Fruit fly (Drosophila melanogaster) whole organism: ENCODE results near the gene Sar1.

ENCODE experiments used
- CG8478 ChIP-seq: fragments of >200 bp; optimal IDR thresholded peaks from 2 replicates; lab custom pipeline; 2018; ENCODE audit warnings: inconsistent platforms
- Dll ChIP-seq: fragments of >200 bp; optimal IDR thresholded peaks from 2 replicates; lab custom pipeline; 2017
- EcR ChIP-seq, 2 experiments: fragments of >200 bp; optimal IDR thresholded peaks; 2 replicates each; lab custom pipeline; 2017; ENCODE audit warnings: missing biosample characterization in 2 of 2, missing genetic modification characterization in 2 of 2, missing genetic modification reagents in 2 of 2
- pan ChIP-seq: fragments of >200 bp; optimal IDR thresholded peaks from 2 replicates; lab custom pipeline; 2017
- psq ChIP-seq: fragments of >200 bp; optimal IDR thresholded peaks from 2 replicates; lab custom pipeline; 2017
- usp ChIP-seq: fragments of >200 bp; optimal IDR thresholded peaks from 2 replicates; lab custom pipeline; 2017; ENCODE audit warnings: missing biosample characterization, missing genetic modification characterization, mixed read lengths

The Sar1 gene

DNA sequence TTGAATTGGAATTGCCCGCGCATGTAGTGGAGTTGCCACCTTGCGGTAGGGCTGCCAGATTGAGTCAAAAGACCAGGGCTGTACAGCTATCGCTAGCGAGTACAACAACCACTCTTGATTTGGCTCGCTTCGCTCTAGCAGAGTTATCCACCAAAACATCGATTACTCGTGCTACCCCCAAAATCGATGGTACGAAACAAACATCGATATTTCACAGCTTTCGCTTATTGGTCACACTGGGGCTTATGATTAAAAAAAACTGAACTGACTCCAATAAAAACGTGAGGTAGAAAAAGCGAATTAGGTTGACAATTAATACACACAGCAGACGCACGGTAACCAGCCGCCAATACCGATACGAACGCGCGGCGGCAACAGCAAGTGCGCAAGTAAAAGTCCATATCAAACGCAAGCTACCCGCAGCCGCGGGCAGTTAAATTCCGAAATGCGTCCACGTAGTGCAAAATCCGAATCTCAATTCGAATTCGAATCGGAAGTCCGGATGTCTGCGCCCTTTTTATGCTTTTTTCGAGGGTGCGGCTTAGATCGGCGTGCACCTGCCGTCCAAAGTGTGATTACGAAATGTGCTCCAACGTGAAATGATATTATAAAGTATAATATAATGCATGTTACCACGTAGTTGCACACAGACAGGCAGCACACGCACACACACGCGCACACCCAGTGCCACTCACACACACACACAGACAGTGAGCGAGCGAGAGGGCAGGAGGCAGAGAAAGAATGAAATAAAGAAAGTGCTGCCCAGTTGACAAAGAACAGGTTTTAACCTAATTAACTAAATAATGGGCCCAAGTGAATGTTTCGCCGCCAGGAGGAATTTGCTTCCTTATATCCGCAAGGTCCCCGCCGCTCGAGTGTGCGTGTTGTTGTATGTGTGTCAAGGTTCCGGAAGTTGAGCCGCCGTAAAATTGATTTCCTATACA lies at the start of gene Sar1:
Sar1 (plus strand) TSS at position 222 of the 947 bp plus-strand sequence.
- no peak for TF ChIP-seq Dll (lab: Kevin White, UChicago)
- TF ChIP-seq pan: no peak

DNA sequence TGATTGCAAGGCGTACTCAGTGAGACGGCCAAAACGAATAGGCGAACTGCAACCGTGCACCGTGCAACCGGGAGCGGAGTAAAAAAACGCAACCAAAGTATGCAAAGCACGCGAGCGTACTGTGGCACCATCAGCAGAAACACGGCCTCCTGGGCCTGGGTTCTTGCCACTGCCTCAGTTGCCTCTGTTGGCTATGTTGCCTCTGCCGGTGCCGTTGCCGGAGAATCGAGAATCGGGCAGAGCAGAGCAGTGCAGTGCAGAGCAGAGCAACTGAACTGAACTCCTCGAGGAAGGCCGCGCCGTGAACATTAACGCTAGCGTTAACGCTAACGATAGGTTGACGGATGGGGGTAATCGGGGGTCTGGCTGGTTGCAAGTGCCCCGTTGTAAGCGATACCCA lies 32.5 kb upstream of the Sar1 start, which contains the start of gene CG34377:
CG34377 (minus strand) TSS at position 101 of the 400 bp plus-strand sequence.
- TF ChIP-seq CG8478 (lab: Kevin White, UChicago) (no peak), usp (GFP tag; lab: Kevin White, UChicago) (no peak), psq (lab: Kevin White, UChicago) (no peak), EcR (GFP tag; optimal IDR thresholded peaks at IDR 0.05; lab: Kevin White, UChicago) (no peak), Dll (lab: Kevin White, UChicago) (no peak), pan (no peak)

dm6 chr3R:22324736-22325135 lies 31.7 kb upstream of the Sar1 start:
- TF ChIP-seq CG8478 (lab: Kevin White, UChicago) (no peak), pan (no peak), Dll (lab: Kevin White, UChicago) (no peak), usp (GFP tag; lab: Kevin White, UChicago) (no peak), EcR (GFP tag; optimal IDR thresholded peaks at IDR 0.05; lab: Kevin White, UChicago) (no peak), psq (lab: Kevin White, UChicago) (no peak)

- TF ChIP-seq usp (GFP tag; lab: Kevin White, UChicago) (no peak), CG8478 (lab: Kevin White, UChicago) (no peak), pan (no peak), psq (lab: Kevin White, UChicago) (no peak), EcR (GFP tag; optimal IDR thresholded peaks at IDR 0.05; lab: Kevin White, UChicago) (no peak), Dll (lab: Kevin White, UChicago) (no peak)
Observed at dm6 chr3R:22328665-22329350, 27.7 kb upstream of the Sar1 start, which contains the start of gene CG7080. Gene CG7080, plus strand, starts transcription at chr3R:22329300.

DNA sequence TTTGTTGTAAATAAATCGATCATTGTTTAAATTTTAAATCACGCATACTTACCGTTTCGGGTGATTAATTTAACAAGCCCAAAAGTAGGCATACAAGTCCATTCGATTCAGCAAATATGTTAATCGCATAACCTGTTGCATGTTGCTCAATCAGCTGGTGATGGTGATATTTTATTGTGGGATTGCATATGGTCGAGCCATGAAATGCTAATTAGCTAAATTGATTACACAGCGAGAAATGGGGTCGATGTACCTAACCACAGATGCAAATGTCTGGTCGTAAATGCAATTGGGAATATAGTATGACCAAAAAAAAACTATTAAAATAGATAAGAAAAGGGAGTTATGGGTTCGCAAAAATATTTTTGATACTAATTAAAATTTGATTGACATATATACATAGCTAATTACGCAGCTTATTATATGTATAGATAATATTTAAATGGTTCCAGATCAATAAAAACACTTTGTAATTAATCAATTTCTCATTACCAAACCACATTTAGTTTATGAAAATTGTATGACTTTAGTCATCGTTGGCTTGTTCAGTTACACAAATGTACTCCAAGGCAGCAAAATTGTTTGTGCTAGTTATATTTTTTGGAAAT lies 25.9 kb upstream of the Sar1 start, which contains the start of gene CG33721:
CG33721 (plus strand) TSS at position 558 of the 608 bp plus-strand sequence.
- TF ChIP-seq pan (no peak), Dll (lab: Kevin White, UChicago) (no peak), EcR (GFP tag; optimal IDR thresholded peaks at IDR 0.05; lab: Kevin White, UChicago) (no peak), usp (GFP tag; lab: Kevin White, UChicago) (no peak)

DNA sequence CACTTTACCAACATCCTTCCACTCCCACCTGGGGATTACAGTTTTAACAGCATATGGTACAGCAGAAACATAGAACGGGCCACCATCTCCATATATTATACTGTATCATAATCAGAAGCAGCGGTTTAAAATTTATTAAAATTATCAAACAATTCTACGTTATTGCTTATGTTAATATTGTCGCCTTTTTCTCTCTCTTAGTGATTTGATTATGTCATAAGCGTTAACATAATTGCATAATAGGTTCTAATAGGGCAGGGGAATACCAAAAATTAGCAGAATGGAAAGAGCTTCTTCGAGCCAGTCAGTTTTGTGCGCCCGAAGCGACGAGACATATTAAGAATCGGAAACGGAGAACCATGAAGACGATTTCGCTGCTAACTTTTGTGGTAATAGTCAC lies 24.8 kb upstream of the Sar1 start, which contains the start of gene CG13862:
CG13862 (plus strand) TSS at position 301 of the 400 bp plus-strand sequence.
- TF ChIP-seq usp (GFP tag; lab: Kevin White, UChicago): no peak
- TF ChIP-seq Dll (lab: Kevin White, UChicago): no peak
- TF ChIP-seq psq (lab: Kevin White, UChicago): no peak

DNA sequence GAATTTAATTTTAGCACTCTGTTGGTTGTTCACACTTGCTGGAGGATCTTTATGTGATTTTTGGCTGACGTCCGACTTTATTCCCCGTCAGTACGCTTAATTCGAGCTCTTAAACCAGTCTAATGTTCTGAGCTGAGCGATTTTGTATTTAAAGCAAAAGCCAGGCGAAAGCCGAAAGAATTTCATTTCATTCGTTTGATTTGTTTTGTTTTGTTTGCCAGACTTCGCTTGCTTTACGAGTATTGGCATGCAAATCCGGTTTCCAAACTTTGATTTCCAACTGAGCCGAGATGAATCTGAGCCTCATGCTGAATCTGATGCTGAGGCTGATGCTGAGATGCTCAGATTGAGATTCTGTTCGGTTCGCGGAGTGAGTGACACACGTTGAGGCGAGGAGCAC lies 22.4 kb upstream of the Sar1 start, which contains the start of gene CG5391:
CG5391 (minus strand) TSS at position 101 of the 400 bp plus-strand sequence.
- no peak for TF ChIP-seq CG8478 (lab: Kevin White, UChicago)
- TF ChIP-seq Dll (lab: Kevin White, UChicago): no peak
- no peak for TF ChIP-seq usp (GFP tag; lab: Kevin White, UChicago)
- TF ChIP-seq psq (lab: Kevin White, UChicago): no peak
- no peak for TF ChIP-seq pan
- TF ChIP-seq EcR (GFP tag; optimal IDR thresholded peaks at IDR 0.05; lab: Kevin White, UChicago): no peak

- TF ChIP-seq CG8478 (lab: Kevin White, UChicago): no peak
Observed at dm6 chr3R:22339510-22339909, 17.0 kb upstream of the Sar1 start.

DNA sequence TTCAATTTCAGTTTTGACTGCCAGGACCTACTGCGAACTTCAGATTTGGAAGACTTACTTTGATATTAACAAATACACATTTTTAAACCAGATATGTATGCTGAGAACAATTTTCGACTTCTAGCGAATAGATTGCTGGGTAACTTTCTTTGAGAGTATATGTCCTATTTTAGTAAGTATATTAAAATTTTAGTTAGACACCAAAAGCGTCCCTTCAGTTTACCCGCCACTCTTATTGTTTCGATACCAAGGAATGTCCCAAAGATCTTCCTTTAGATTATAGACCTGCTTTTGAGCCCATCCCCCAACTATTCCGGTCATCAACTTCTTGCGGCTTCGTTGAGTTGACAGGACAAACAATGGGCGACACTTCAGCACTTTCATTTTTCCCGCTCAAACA lies 16.3 kb upstream of the Sar1 start, which contains the start of gene CG5388:
CG5388 (minus strand) TSS at position 101 of the 400 bp plus-strand sequence.
- TF ChIP-seq pan (no peak), psq (lab: Kevin White, UChicago) (no peak), usp (GFP tag; lab: Kevin White, UChicago) (no peak), Dll (lab: Kevin White, UChicago) (no peak), CG8478 (lab: Kevin White, UChicago) (no peak), EcR (GFP tag; optimal IDR thresholded peaks at IDR 0.05; lab: Kevin White, UChicago) (no peak)

dm6 chr3R:22341652-22342051 lies 14.8 kb upstream of the Sar1 start:
- TF ChIP-seq pan (no peak), EcR (GFP tag; optimal IDR thresholded peaks at IDR 0.05; lab: Kevin White, UChicago) (no peak), usp (GFP tag; lab: Kevin White, UChicago) (no peak), CG8478 (lab: Kevin White, UChicago) (no peak), psq (lab: Kevin White, UChicago) (no peak), Dll (lab: Kevin White, UChicago) (no peak)

dm6 chr3R:22342151-22342550 lies 14.3 kb upstream of the Sar1 start, which contains the start of gene CG5386:
Gene CG5386, minus strand, starts transcription at chr3R:22342251.
- TF ChIP-seq usp (GFP tag; lab: Kevin White, UChicago) (no peak), psq (lab: Kevin White, UChicago) (no peak), Dll (lab: Kevin White, UChicago) (no peak), pan (no peak), CG8478 (lab: Kevin White, UChicago) (no peak), EcR (GFP tag; optimal IDR thresholded peaks at IDR 0.05; lab: Kevin White, UChicago) (no peak)
